Fruit fly (Drosophila melanogaster) whole organism, pupa: ENCODE results near the gene CG7720.

ENCODE experiments used
- CG34367 ChIP-seq: fragments of 200-800 bp; sonication (Bioruptor generic); optimal IDR thresholded peaks from 2 replicates; lab custom pipeline; 2018; ENCODE audit warnings: missing biosample characterization, mild to moderate bottlenecking, missing genetic modification characterization
- CG4496 ChIP-seq: fragments of 200-800 bp; sonication (Bioruptor generic); IDR thresholded peaks from 3 replicates; pipeline ENCODE4 v1.3.6; 2022; ENCODE audit warnings: missing biosample characterization, missing genetic modification characterization
- CG8301 ChIP-seq: fragments of 200-800 bp; sonication (Bioruptor generic); optimal IDR thresholded peaks from 2 replicates; lab custom pipeline; 2018; ENCODE audit warnings: missing biosample characterization, mild to moderate bottlenecking, missing genetic modification characterization
- CG9948 ChIP-seq: fragments of 200-800 bp; sonication (Bioruptor generic); optimal IDR thresholded peaks from 2 replicates; lab custom pipeline; 2018; ENCODE audit warnings: missing biosample characterization, mild to moderate bottlenecking, missing genetic modification characterization, moderate library complexity
- D1 ChIP-seq: fragments of 200-800 bp; sonication (Bioruptor generic); optimal IDR thresholded peaks from 2 replicates; lab custom pipeline; 2018; ENCODE audit warnings: missing biosample characterization, mild to moderate bottlenecking, missing genetic modification characterization, moderate library complexity
- fd96Ca ChIP-seq: fragments of 200-800 bp; sonication (Bioruptor generic); IDR thresholded peaks from 3 replicates; pipeline ENCODE4 v1.3.6; 2022; ENCODE audit warnings: missing biosample characterization, missing genetic modification characterization

DNA sequence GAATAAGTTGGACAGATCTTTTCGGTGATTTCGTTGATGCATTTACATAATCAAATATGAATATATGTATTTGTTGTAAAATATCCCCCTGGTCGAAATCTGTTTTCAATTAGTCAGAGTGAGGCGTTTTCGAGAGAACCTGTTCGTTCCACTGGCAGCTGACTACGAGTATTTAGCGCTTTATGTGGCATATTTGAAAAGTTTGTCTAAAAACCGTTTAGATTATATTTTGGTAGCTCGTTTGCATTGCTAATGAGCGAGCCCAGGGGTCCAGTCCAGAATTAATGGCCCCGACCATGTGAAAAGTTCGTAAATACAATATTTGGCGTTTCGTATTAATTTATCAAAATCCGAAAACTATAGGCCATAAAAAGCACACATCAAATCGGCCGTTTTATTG is 918 bp downstream of the CG7720 start:
- TF ChIP-seq CG9948 (tag; lab: Kevin White, UChicago) (no peak), CG4496 (GFP tag; lab: Robert Waterston, UW) (no peak), CG8301 (tag; lab: Kevin White, UChicago) (no peak), D1 (tag; lab: Kevin White, UChicago) (no peak), fd96Ca (GFP tag; lab: Robert Waterston, UW) (no peak), CG34367 (tag; lab: Kevin White, UChicago) (no peak)
